Worm (Caenorhabditis elegans) whole organism, young adult: Measurements from ENCODE around the gene ZK643.2.
A peak's percentile ranks its signal among the peaks of the same experiment; 100 is the strongest.

ENCODE experiments used
- B0019.2 ChIP-seq: fragments of 200-800 bp; sonication (Bioruptor generic); conservative IDR thresholded peaks from 2 replicates; pipeline ENCODE4 v1.3.6; 2022; ENCODE audit warnings: missing genetic modification reagents, missing genetic modification characterization, missing compliant biosample characterization
- B0035.1 ChIP-seq: sonication (generic microtip); optimal IDR thresholded peaks from 2 replicates; lab custom pipeline; 2016; ENCODE audit warnings: missing genetic modification characterization, mild to moderate bottlenecking, missing compliant biosample characterization, missing genotype, missing genetic modification reagents
- B0261.1 ChIP-seq: sonication (generic microtip); optimal IDR thresholded peaks from 2 replicates; lab custom pipeline; 2016; ENCODE audit warnings: mild to moderate bottlenecking, missing genetic modification characterization, moderate library complexity, missing compliant biosample characterization
- B0336.3 ChIP-seq: fragments of 200-800 bp; sonication (Bioruptor generic); IDR thresholded peaks from 2 replicates; pipeline ENCODE4 v1.3.6; 2022; ENCODE audit warnings: missing genetic modification characterization, missing compliant biosample characterization
- C06A6.2 ChIP-seq: fragments of 200-800 bp; sonication (Bioruptor generic); conservative IDR thresholded peaks from 2 replicates; pipeline ENCODE4 v1.3.6; 2022; ENCODE audit warnings: missing genetic modification characterization, missing compliant biosample characterization
- D2030.7 ChIP-seq: fragments of 200-800 bp; sonication (Bioruptor generic); IDR thresholded peaks from 2 replicates; pipeline ENCODE4 v1.3.6; 2022; ENCODE audit warnings: missing genetic modification reagents, missing genetic modification characterization, missing compliant biosample characterization
- F10E7.11 ChIP-seq: sonication (generic microtip); optimal IDR thresholded peaks from 2 replicates; lab custom pipeline; 2017; ENCODE audit warnings: mild to moderate bottlenecking, missing genetic modification characterization, moderate library complexity, missing compliant biosample characterization
- F22D6.2 ChIP-seq: sonication (generic microtip); optimal IDR thresholded peaks from 2 replicates; lab custom pipeline; 2016; ENCODE audit warnings: mild to moderate bottlenecking, missing genetic modification characterization, missing compliant biosample characterization
- F23B12.7 ChIP-seq: sonication (generic microtip); optimal IDR thresholded peaks from 2 replicates; lab custom pipeline; 2017; ENCODE audit warnings: missing genetic modification characterization, mild to moderate bottlenecking, missing compliant biosample characterization, antibody characterized with exemption, moderate library complexity; ENCODE audit not compliant: insufficient read depth
- F37B4.10 ChIP-seq: fragments of 200-800 bp; sonication (Bioruptor generic); IDR thresholded peaks from 2 replicates; pipeline ENCODE4 v1.3.6; 2022; ENCODE audit warnings: missing genetic modification characterization, missing compliant biosample characterization
- F55B11.4 ChIP-seq: sonication (generic microtip); optimal IDR thresholded peaks from 2 replicates; lab custom pipeline; 2016; ENCODE audit warnings: missing compliant biosample characterization, missing genetic modification characterization, borderline replicate concordance; ENCODE audit not compliant: insufficient read depth
- K11D2.4 ChIP-seq: fragments of 200-800 bp; sonication (Bioruptor generic); IDR thresholded peaks from 2 replicates; pipeline ENCODE4 v1.3.6; 2022; ENCODE audit warnings: missing genetic modification reagents, missing genetic modification characterization, missing compliant biosample characterization
- T26A5.8 ChIP-seq: sonication (generic microtip); optimal IDR thresholded peaks from 2 replicates; lab custom pipeline; 2016; ENCODE audit warnings: missing genetic modification characterization, missing compliant biosample characterization
- Y53F4B.3 ChIP-seq: fragments of 200-800 bp; sonication (Bioruptor generic); IDR thresholded peaks from 2 replicates; pipeline ENCODE4 v1.3.6; 2022; ENCODE audit warnings: missing genetic modification reagents, missing genetic modification characterization, missing compliant biosample characterization
- Y53G8AR.9 ChIP-seq: fragments of 200-800 bp; sonication (Bioruptor generic); conservative IDR thresholded peaks from 2 replicates; pipeline ENCODE4 v1.3.6; 2022; ENCODE audit warnings: missing genetic modification reagents, missing genetic modification characterization, missing compliant biosample characterization
- ZK185.1 ChIP-seq: sonication (generic microtip); optimal IDR thresholded peaks from 2 replicates; lab custom pipeline; 2016; ENCODE audit warnings: mild to moderate bottlenecking, missing genetic modification characterization, missing compliant biosample characterization; ENCODE audit not compliant: poor library complexity, severe bottlenecking
- ama-1 ChIP-seq, 3 experiments: fragments of 150-350 bp in 1 of 3; sonication (generic microtip) in 2 of 3; optimal IDR thresholded peaks; 2 replicates each; lab custom pipeline; 2014 to 2018; ENCODE audit warnings: missing biosample characterization in 2 of 3, missing genetic modification characterization in 2 of 3, missing genetic modification reagents in 2 of 3
- athp-1 ChIP-seq: sonication (generic microtip); optimal IDR thresholded peaks from 2 replicates; lab custom pipeline; 2017; ENCODE audit warnings: mild to moderate bottlenecking, missing genetic modification characterization, missing compliant biosample characterization
- attf-5 ChIP-seq: fragments of 200-800 bp; sonication (Bioruptor generic); optimal IDR thresholded peaks from 2 replicates; lab custom pipeline; 2018; ENCODE audit warnings: mild to moderate bottlenecking, missing genetic modification characterization, missing compliant biosample characterization
- bed-1 ChIP-seq: fragments of 200-800 bp; sonication (Bioruptor generic); IDR thresholded peaks from 2 replicates; pipeline ENCODE4 v1.3.6; 2022; ENCODE audit warnings: missing genetic modification reagents, missing genetic modification characterization, missing compliant biosample characterization
- cebp-2 ChIP-seq: fragments of 200-800 bp; sonication (Bioruptor generic); IDR thresholded peaks from 2 replicates; pipeline ENCODE4 v1.3.6; 2022; ENCODE audit warnings: missing genetic modification characterization, missing compliant biosample characterization
- ceh-27 ChIP-seq: fragments of 200-800 bp; sonication (Bioruptor generic); optimal IDR thresholded peaks from 2 replicates; lab custom pipeline; 2018; ENCODE audit warnings: mild to moderate bottlenecking, missing genetic modification characterization, moderate library complexity, missing compliant biosample characterization
- ceh-79 ChIP-seq: sonication (generic microtip); optimal IDR thresholded peaks from 2 replicates; lab custom pipeline; 2017; ENCODE audit warnings: mild to moderate bottlenecking, missing genetic modification characterization, missing compliant biosample characterization
- die-1 ChIP-seq: sonication (generic microtip); optimal IDR thresholded peaks from 2 replicates; lab custom pipeline; 2016; ENCODE audit warnings: missing genotype, mild to moderate bottlenecking, missing genetic modification characterization, missing compliant biosample characterization
- dpff-1 ChIP-seq: sonication (generic microtip); optimal IDR thresholded peaks from 2 replicates; lab custom pipeline; 2017; ENCODE audit warnings: mild to moderate bottlenecking, missing genetic modification characterization, missing compliant biosample characterization
- egl-18 ChIP-seq: fragments of 200-800 bp; sonication (Bioruptor generic); IDR thresholded peaks from 2 replicates; pipeline ENCODE4 v1.3.6; 2022; ENCODE audit warnings: missing genetic modification reagents, missing genetic modification characterization, missing compliant biosample characterization
- ets-4 ChIP-seq: fragments of 200-800 bp; sonication (Bioruptor generic); optimal IDR thresholded peaks from 2 replicates; lab custom pipeline; 2018; ENCODE audit warnings: mild to moderate bottlenecking, missing genetic modification characterization, missing compliant biosample characterization
- hlh-12 ChIP-seq: sonication (generic microtip); optimal IDR thresholded peaks from 2 replicates; lab custom pipeline; 2016; ENCODE audit warnings: missing genetic modification characterization, missing compliant biosample characterization
- hmg-1.2 ChIP-seq: fragments of 200-800 bp; sonication (Bioruptor generic); IDR thresholded peaks from 2 replicates; pipeline ENCODE4 v1.3.6; 2022; ENCODE audit warnings: missing genetic modification reagents, missing genetic modification characterization, missing compliant biosample characterization
- hsf-1 ChIP-seq: fragments of 200-800 bp; sonication (Bioruptor generic); IDR thresholded peaks from 2 replicates; pipeline ENCODE4 v1.3.6; 2022; ENCODE audit warnings: missing genetic modification reagents, missing genetic modification characterization, missing compliant biosample characterization
- lag-1 ChIP-seq: fragments of 200-800 bp; sonication (Bioruptor generic); IDR thresholded peaks from 2 replicates; pipeline ENCODE4 v1.3.6; 2022; ENCODE audit warnings: missing genetic modification reagents, missing genetic modification characterization, missing compliant biosample characterization
- lin-35 ChIP-seq, 3 experiments: fragments of 150-350 bp in 2 of 3; sonication (generic microtip) in 1 of 3; optimal IDR thresholded peaks; 2 replicates each; lab custom pipeline; 2014 to 2018; ENCODE audit warnings: missing biosample characterization in 3 of 3, missing genetic modification characterization in 3 of 3, missing genetic modification reagents in 3 of 3
- lin-54 ChIP-seq: fragments of 200-800 bp; sonication (Bioruptor generic); optimal IDR thresholded peaks from 2 replicates; lab custom pipeline; 2018; ENCODE audit warnings: mild to moderate bottlenecking, missing genetic modification characterization, missing compliant biosample characterization
- mel-28 ChIP-seq: sonication (generic microtip); optimal IDR thresholded peaks from 2 replicates; lab custom pipeline; 2016; ENCODE audit warnings: borderline replicate concordance, mild to moderate bottlenecking, missing genetic modification characterization, missing compliant biosample characterization
- nfyb-1 ChIP-seq: fragments of 200-800 bp; sonication (Bioruptor generic); IDR thresholded peaks from 2 replicates; pipeline ENCODE4 v1.3.6; 2022; ENCODE audit warnings: missing genetic modification reagents, missing genetic modification characterization, missing compliant biosample characterization
- nhr-80 ChIP-seq: sonication (generic microtip); optimal IDR thresholded peaks from 2 replicates; lab custom pipeline; 2016; ENCODE audit warnings: missing genetic modification characterization, missing compliant biosample characterization
- nhr-90 ChIP-seq: sonication (generic microtip); optimal IDR thresholded peaks from 2 replicates; lab custom pipeline; 2016; ENCODE audit warnings: missing genotype, mild to moderate bottlenecking, missing genetic modification characterization, missing compliant biosample characterization
- pha-4 ChIP-seq: fragments of 150-350 bp; sonication (generic microtip); optimal IDR thresholded peaks from 2 replicates; lab custom pipeline; 2014; ENCODE audit warnings: missing biosample characterization, missing genetic modification reagents, missing genetic modification characterization
- rcor-1 ChIP-seq: fragments of 200-800 bp; sonication (Bioruptor generic); IDR thresholded peaks from 2 replicates; pipeline ENCODE4 v1.3.6; 2022; ENCODE audit warnings: missing genetic modification reagents, missing genetic modification characterization, missing compliant biosample characterization
- rec-8 ChIP-seq, 2 experiments: sonication (generic microtip); optimal IDR thresholded peaks; 2 replicates each; lab custom pipeline; 2016; ENCODE audit warnings: mild to moderate bottlenecking in 2 of 2, missing genetic modification characterization in 2 of 2, missing genetic modification reagents in 2 of 2, missing genotype in 2 of 2, missing biosample characterization in 1 of 2, missing compliant biosample characterization in 1 of 2, moderate library complexity in 1 of 2
- sea-2 ChIP-seq: fragments of 200-800 bp; sonication (Bioruptor generic); IDR thresholded peaks from 2 replicates; pipeline ENCODE4 v1.3.6; 2022; ENCODE audit warnings: missing genetic modification characterization, missing compliant biosample characterization
- snpc-4 ChIP-seq, 5 experiments: fragments of 150-350 bp in 1 of 5; sonication (generic microtip) in 4 of 5; optimal IDR thresholded peaks; 2 replicates each; lab custom pipeline; 2014 to 2018; ENCODE audit warnings: missing genetic modification characterization in 5 of 5, missing biosample characterization in 3 of 5, antibody characterized with exemption in 2 of 5, mild to moderate bottlenecking in 2 of 5, missing compliant biosample characterization in 2 of 5, missing genotype in 2 of 5, moderate library complexity in 2 of 5, missing genetic modification reagents in 1 of 5
- somi-1 ChIP-seq: fragments of 200-800 bp; sonication (Bioruptor generic); optimal IDR thresholded peaks from 2 replicates; lab custom pipeline; 2018; ENCODE audit warnings: mild to moderate bottlenecking, missing genetic modification characterization, missing compliant biosample characterization
- tbp1 ChIP-seq: fragments of 200-800 bp; sonication (Bioruptor generic); optimal IDR thresholded peaks from 2 replicates; lab custom pipeline; 2018; ENCODE audit warnings: mild to moderate bottlenecking, missing genetic modification characterization, missing compliant biosample characterization
- unc-62 ChIP-seq: fragments of 150-350 bp; optimal IDR thresholded peaks from 2 replicates; lab custom pipeline; 2014; ENCODE audit warnings: missing biosample characterization, missing genetic modification reagents, missing genetic modification characterization
- ztf-25 ChIP-seq: fragments of 200-800 bp; sonication (Bioruptor generic); IDR thresholded peaks from 2 replicates; pipeline ENCODE4 v1.3.6; 2022; ENCODE audit warnings: missing genetic modification reagents, missing genetic modification characterization, missing compliant biosample characterization
- ztf-26 ChIP-seq: sonication (generic microtip); optimal IDR thresholded peaks from 2 replicates; lab custom pipeline; 2017; ENCODE audit warnings: missing genetic modification characterization, missing compliant biosample characterization

Gene ZK643.2

ce11 chrIII:8983811-8984210 lies 27.5 kb downstream of the ZK643.2 start:
- TF ChIP-seq egl-18 (GFP tag; lab: Robert Waterston, UW), result no peak
- no peak for TF ChIP-seq B0261.1 (tag; lab: Kevin White, UChicago)
- no peak for TF ChIP-seq F37B4.10 (GFP tag; lab: Robert Waterston, UW)
- TF ChIP-seq unc-62 (GFP tag; lab: Kevin White, UChicago), result no peak
- TF ChIP-seq C06A6.2, result no peak
- no peak for TF ChIP-seq athp-1 (tag; lab: Kevin White, UChicago)
- TF ChIP-seq hmg-1.2 (GFP tag; lab: Robert Waterston, UW), result no peak
- TF ChIP-seq ceh-27 (GFP tag; lab: Kevin White, UChicago), result peak; percentile 31
- no peak for TF ChIP-seq nhr-80 (tag; lab: Kevin White, UChicago)
- TF ChIP-seq mel-28, result no peak
- no peak for TF ChIP-seq rcor-1 (GFP tag; lab: Robert Waterston, UW)
- TF ChIP-seq F55B11.4 (tag; lab: Kevin White, UChicago), result no peak
- TF ChIP-seq B0035.1 (tag; lab: Kevin White, UChicago), result no peak
- TF ChIP-seq sea-2 (GFP tag; lab: Robert Waterston, UW), result no peak
- TF ChIP-seq nfyb-1 (GFP tag; lab: Robert Waterston, UW), result no peak
- peak; percentile 60 for TF ChIP-seq somi-1 (GFP tag; lab: Kevin White, UChicago)
- TF ChIP-seq lag-1 (GFP tag; lab: Robert Waterston, UW), result no peak
- TF ChIP-seq Y53F4B.3, result no peak
- TF ChIP-seq ama-1 (optimal IDR thresholded peaks at IDR 0.05; lab: Kevin White, UChicago), result peak; percentile 49
- no peak for TF ChIP-seq ama-1 (GFP tag; optimal IDR thresholded peaks at IDR 0.05; lab: Kevin White, UChicago)
- no peak for TF ChIP-seq D2030.7 (GFP tag; lab: Robert Waterston, UW)
- TF ChIP-seq pha-4 (tag; lab: Kevin White, UChicago), result no peak
- no peak for TF ChIP-seq rec-8 (tag; optimal IDR thresholded peaks at IDR 0.05; lab: Kevin White, UChicago)
- TF ChIP-seq Y53G8AR.9 (GFP tag; lab: Robert Waterston, UW), result no peak
- TF ChIP-seq B0336.3 (GFP tag; lab: Robert Waterston, UW), result no peak
- TF ChIP-seq B0019.2, result no peak
- TF ChIP-seq ZK185.1, result no peak
- TF ChIP-seq bed-1, result no peak
- no peak for TF ChIP-seq cebp-2 (GFP tag; lab: Robert Waterston, UW)
- TF ChIP-seq dpff-1 (tag; lab: Kevin White, UChicago), result no peak
- TF ChIP-seq T26A5.8 (tag; lab: Kevin White, UChicago), result no peak
- no peak for TF ChIP-seq hlh-12
- peak; percentile 36 for TF ChIP-seq tbp1 (GFP tag; lab: Kevin White, UChicago)
- peak; percentile 19 for TF ChIP-seq ztf-26
- no peak for TF ChIP-seq ets-4 (GFP tag; lab: Kevin White, UChicago)
- no peak for TF ChIP-seq snpc-4 (GFP tag; optimal IDR thresholded peaks at IDR 0.05; lab: Kevin White, UChicago)
- no peak for TF ChIP-seq snpc-4 (tag; optimal IDR thresholded peaks at IDR 0.05; lab: Kevin White, UChicago)
- TF ChIP-seq F23B12.7 (tag; lab: Kevin White, UChicago), result no peak
- no peak for TF ChIP-seq die-1
- peak; percentile 39; the same call in 1 of the 2 replicates for TF ChIP-seq hsf-1 (GFP tag; lab: Robert Waterston, UW)
- TF ChIP-seq F22D6.2 (tag; lab: Kevin White, UChicago), result no peak
- peak; percentile 8 for TF ChIP-seq nhr-90 (tag; lab: Kevin White, UChicago)
- TF ChIP-seq lin-35 (GFP tag; optimal IDR thresholded peaks at IDR 0.05; lab: Kevin White, UChicago), result no peak
- TF ChIP-seq ztf-25 (GFP tag; lab: Robert Waterston, UW), result no peak
- TF ChIP-seq ceh-79 (tag; lab: Kevin White, UChicago), result no peak
- TF ChIP-seq K11D2.4 (GFP tag; lab: Robert Waterston, UW), result peak; percentile 39; the same call in 1 of the 2 replicates
- no peak for TF ChIP-seq attf-5 (GFP tag; lab: Kevin White, UChicago)
- no peak for TF ChIP-seq F10E7.11 (tag; lab: Kevin White, UChicago)
- TF ChIP-seq lin-54 (GFP tag; lab: Kevin White, UChicago), result no peak
